Worm (Caenorhabditis elegans): Measurements from ENCODE around the gene aat-6.

DNA sequence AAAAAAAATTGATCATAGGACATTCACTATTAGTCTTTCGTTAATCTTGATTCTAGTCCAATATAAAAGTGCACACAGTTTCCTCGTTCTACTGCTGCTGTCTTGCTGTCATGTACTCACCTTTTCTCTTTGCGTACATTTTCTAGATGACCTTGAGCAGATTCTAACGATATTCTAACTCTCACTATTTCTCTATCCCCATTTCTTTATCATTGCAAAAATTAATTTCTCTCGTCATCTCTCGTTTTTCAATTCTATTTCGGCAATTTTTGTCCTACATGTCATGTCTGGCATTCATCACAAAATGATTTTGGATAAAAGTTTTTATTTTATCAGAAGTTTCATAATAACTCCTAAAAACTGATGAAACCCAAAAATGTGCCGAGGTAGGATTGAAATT is 38.3 kb upstream of the aat-6 start, which contains the start of gene ttll-5:
- TF ChIP-seq zag-1 (tag; optimal IDR thresholded peaks at IDR 0.05), result no peak
- TF ChIP-seq ama-1 (optimal IDR thresholded peaks at IDR 0.05), result no peak
- TF ChIP-seq dpl-1 (GFP tag; optimal IDR thresholded peaks at IDR 0.05), result no peak
- peak; percentile 8 for TF ChIP-seq nhr-25 (tag; optimal IDR thresholded peaks at IDR 0.05; ENCODE audit: borderline replicate concordance, insufficient read depth)
- no peak for TF ChIP-seq unc-39 (tag; optimal IDR thresholded peaks at IDR 0.05)
- no peak for TF ChIP-seq snpc-4 (tag; optimal IDR thresholded peaks at IDR 0.05)
- no peak for TF ChIP-seq egl-27 (tag; optimal IDR thresholded peaks at IDR 0.05)
- no peak for TF ChIP-seq ZK546.5 (tag; optimal IDR thresholded peaks at IDR 0.05)
- no peak for TF ChIP-seq lim-7 (GFP tag; IDR thresholded peaks at IDR 0.05)
- peak; percentile 36 for TF ChIP-seq nhr-28 (tag; optimal IDR thresholded peaks at IDR 0.05)
- no peak for TF ChIP-seq ztf-11 (tag; optimal IDR thresholded peaks at IDR 0.05)
- TF ChIP-seq fkh-10 (GFP tag; optimal IDR thresholded peaks at IDR 0.05), result no peak
- TF ChIP-seq T20F7.1 (GFP tag; optimal IDR thresholded peaks at IDR 0.05), result no peak
